Fruit fly (Drosophila melanogaster) whole organism, prepupa: ENCODE data around the gene CG4733.

Experiments used
- Blimp-1 ChIP-seq: fragments of 200-800 bp; sonication (Bioruptor generic); optimal IDR thresholded peaks from 3 replicates; lab custom pipeline; 2017; ENCODE audit warnings: missing biosample characterization, missing genetic modification characterization, mild to moderate bottlenecking, moderate library complexity, missing genetic modification reagents
- CG10631 ChIP-seq: fragments of 200-800 bp; sonication (Bioruptor generic); optimal IDR thresholded peaks from 2 replicates; lab custom pipeline; 2016; ENCODE audit warnings: missing biosample characterization, missing genetic modification characterization
- CG10669 ChIP-seq: fragments of 200-800 bp; sonication (Bioruptor generic); optimal IDR thresholded peaks from 3 replicates; lab custom pipeline; 2018; ENCODE audit warnings: missing biosample characterization, mild to moderate bottlenecking, missing genetic modification characterization, moderate library complexity
- CG11294 ChIP-seq: fragments of 200-800 bp; sonication (Bioruptor generic); IDR thresholded peaks from 2 replicates; pipeline ENCODE4 v1.3.6; 2022; ENCODE audit warnings: missing biosample characterization, missing genetic modification characterization
- CG11762 ChIP-seq: fragments of 200-800 bp; sonication (Bioruptor generic); optimal IDR thresholded peaks from 3 replicates; lab custom pipeline; 2016; ENCODE audit warnings: missing biosample characterization, missing genetic modification characterization; ENCODE audit not compliant: insufficient read depth
- CG11902 ChIP-seq: fragments of 200-800 bp; sonication (Bioruptor generic); optimal IDR thresholded peaks from 3 replicates; lab custom pipeline; 2016; ENCODE audit warnings: missing biosample characterization, missing genetic modification characterization
- CG15336 ChIP-seq: fragments of 200-800 bp; sonication (Bioruptor generic); IDR thresholded peaks from 2 replicates; pipeline ENCODE4 v1.3.6; 2022; ENCODE audit warnings: missing biosample characterization, missing genetic modification characterization
- CG1621 ChIP-seq: fragments of 200-800 bp; sonication (Bioruptor generic); optimal IDR thresholded peaks from 3 replicates; lab custom pipeline; 2018; ENCODE audit warnings: missing biosample characterization, mild to moderate bottlenecking, missing genetic modification characterization
- CG16779 ChIP-seq: fragments of 200-800 bp; sonication (Bioruptor generic); optimal IDR thresholded peaks from 3 replicates; lab custom pipeline; 2017; ENCODE audit warnings: missing biosample characterization, mild to moderate bottlenecking, missing genetic modification characterization
- CG32006 ChIP-seq: fragments of 200-800 bp; sonication (Bioruptor generic); optimal IDR thresholded peaks from 3 replicates; lab custom pipeline; 2017; ENCODE audit warnings: missing biosample characterization, mild to moderate bottlenecking, missing genetic modification characterization
- CG34406 ChIP-seq: fragments of 200-800 bp; sonication (Bioruptor generic); optimal IDR thresholded peaks from 3 replicates; lab custom pipeline; 2016; ENCODE audit warnings: missing biosample characterization, missing genetic modification characterization
- CG3919 ChIP-seq: fragments of 200-800 bp; sonication (Bioruptor generic); optimal IDR thresholded peaks from 3 replicates; lab custom pipeline; 2016; ENCODE audit warnings: missing biosample characterization, missing genetic modification characterization
- CG6163 ChIP-seq: fragments of 200-800 bp; sonication (Bioruptor generic); IDR thresholded peaks from 3 replicates; pipeline ENCODE4 v1.3.6; 2022; ENCODE audit warnings: missing biosample characterization, missing genetic modification characterization
- CG6276 ChIP-seq: fragments of 200-800 bp; sonication (Bioruptor generic); optimal IDR thresholded peaks from 2 replicates; lab custom pipeline; 2017; ENCODE audit warnings: missing biosample characterization, mild to moderate bottlenecking, missing genetic modification characterization
- CG6792 ChIP-seq: fragments of 200-800 bp; sonication (Bioruptor generic); optimal IDR thresholded peaks from 3 replicates; lab custom pipeline; 2016; ENCODE audit warnings: missing biosample characterization, missing genetic modification characterization
- CG6808 ChIP-seq: fragments of 200-800 bp; sonication (Bioruptor generic); optimal IDR thresholded peaks from 3 replicates; lab custom pipeline; 2017; ENCODE audit warnings: missing biosample characterization, missing genetic modification characterization, mild to moderate bottlenecking, moderate library complexity, missing genetic modification reagents
- CG7368 ChIP-seq: fragments of 200-800 bp; sonication (Bioruptor generic); optimal IDR thresholded peaks from 3 replicates; lab custom pipeline; 2016; ENCODE audit warnings: missing biosample characterization, missing genetic modification characterization
- CG8119 ChIP-seq: fragments of 200-800 bp; sonication (Bioruptor generic); IDR thresholded peaks from 3 replicates; pipeline ENCODE4 v1.3.6; 2022; ENCODE audit warnings: missing biosample characterization, missing genetic modification characterization
- CG8319 ChIP-seq: fragments of 200-800 bp; sonication (Bioruptor generic); optimal IDR thresholded peaks from 3 replicates; lab custom pipeline; 2016; ENCODE audit warnings: missing biosample characterization, missing genetic modification characterization
- CG9139 ChIP-seq: fragments of 200-800 bp; sonication (Bioruptor generic); optimal IDR thresholded peaks from 3 replicates; lab custom pipeline; 2017; ENCODE audit warnings: missing biosample characterization, mild to moderate bottlenecking, missing genetic modification characterization
- Eip78C ChIP-seq: fragments of 200-800 bp; sonication (Bioruptor generic); peaks from one replicate; lab custom pipeline; 2016; ENCODE audit warnings: missing biosample characterization, missing genetic modification characterization
- Eip93F ChIP-seq: fragments of 200-800 bp; sonication (Bioruptor generic); optimal IDR thresholded peaks from 2 replicates; lab custom pipeline; 2016; ENCODE audit warnings: missing biosample characterization, mild to moderate bottlenecking, missing genetic modification characterization
- Ets21C ChIP-seq: fragments of 200-800 bp; sonication (Bioruptor generic); optimal IDR thresholded peaks from 3 replicates; lab custom pipeline; 2016; ENCODE audit warnings: missing biosample characterization, missing genetic modification characterization
- Hr38 ChIP-seq: sonication (Bioruptor generic); optimal IDR thresholded peaks from 2 replicates; lab custom pipeline; 2016; ENCODE audit warnings: missing biosample characterization, missing genetic modification characterization
- Hr39 ChIP-seq: fragments of 200-800 bp; sonication (Bioruptor generic); optimal IDR thresholded peaks from 2 replicates; lab custom pipeline; 2016; ENCODE audit warnings: missing biosample characterization, missing genetic modification characterization
- Hr4 ChIP-seq: fragments of 200-800 bp; sonication (Bioruptor generic); optimal IDR thresholded peaks from 3 replicates; lab custom pipeline; 2016; ENCODE audit warnings: missing biosample characterization, missing genetic modification characterization
- Met ChIP-seq: fragments of 200-800 bp; sonication (Bioruptor generic); optimal IDR thresholded peaks from 3 replicates; lab custom pipeline; 2016; ENCODE audit warnings: missing biosample characterization, missing genetic modification characterization
- OdsH ChIP-seq: fragments of 200-800 bp; sonication (Bioruptor generic); optimal IDR thresholded peaks from 3 replicates; lab custom pipeline; 2016; ENCODE audit warnings: missing biosample characterization, missing genetic modification characterization
- Smox ChIP-seq: fragments of 200-800 bp; sonication (Bioruptor generic); optimal IDR thresholded peaks from 3 replicates; lab custom pipeline; 2016; ENCODE audit warnings: missing biosample characterization, missing genetic modification characterization
- Sox14 ChIP-seq: fragments of 200-800 bp; sonication (Bioruptor generic); optimal IDR thresholded peaks from 3 replicates; lab custom pipeline; 2016; ENCODE audit warnings: missing biosample characterization, missing genetic modification characterization
- Sox15 ChIP-seq: fragments of 200-800 bp; sonication (Bioruptor generic); optimal IDR thresholded peaks from 3 replicates; lab custom pipeline; 2016; ENCODE audit warnings: missing biosample characterization, missing genetic modification characterization
- achi ChIP-seq: fragments of 200-800 bp; sonication (Bioruptor generic); optimal IDR thresholded peaks from 3 replicates; lab custom pipeline; 2016; ENCODE audit warnings: missing biosample characterization, missing genetic modification characterization
- acj6 ChIP-seq: fragments of 200-800 bp; sonication (Bioruptor generic); optimal IDR thresholded peaks from 3 replicates; lab custom pipeline; 2016; ENCODE audit warnings: missing biosample characterization, missing genetic modification characterization
- cyc ChIP-seq: fragments of 200-800 bp; sonication (Bioruptor generic); optimal IDR thresholded peaks from 3 replicates; lab custom pipeline; 2016; ENCODE audit warnings: missing biosample characterization, missing genetic modification characterization
- dac ChIP-seq: fragments of 200-800 bp; sonication (Bioruptor generic); optimal IDR thresholded peaks from 2 replicates; lab custom pipeline; 2017; ENCODE audit warnings: missing biosample characterization, mild to moderate bottlenecking, missing genetic modification characterization
- eg ChIP-seq: fragments of 200-800 bp; sonication (Bioruptor generic); IDR thresholded peaks from 3 replicates; pipeline ENCODE4 v1.3.6; 2022; ENCODE audit warnings: missing biosample characterization, missing genetic modification characterization
- esn ChIP-seq: fragments of 200-800 bp; sonication (Bioruptor generic); optimal IDR thresholded peaks from 2 replicates; lab custom pipeline; 2016; ENCODE audit warnings: missing biosample characterization, mild to moderate bottlenecking, missing genetic modification characterization, moderate library complexity
- fd59A ChIP-seq: fragments of 200-800 bp; sonication (Bioruptor generic); optimal IDR thresholded peaks from 2 replicates; lab custom pipeline; 2017; ENCODE audit warnings: missing biosample characterization, mild to moderate bottlenecking, missing genetic modification characterization, missing genetic modification reagents
- fd85E ChIP-seq: fragments of 200-800 bp; sonication (Bioruptor generic); optimal IDR thresholded peaks from 3 replicates; lab custom pipeline; 2016; ENCODE audit warnings: missing biosample characterization, missing genetic modification characterization
- fkh ChIP-seq: fragments of 200-800 bp; sonication (Bioruptor generic); optimal IDR thresholded peaks from 3 replicates; lab custom pipeline; 2017; ENCODE audit warnings: missing biosample characterization, mild to moderate bottlenecking, missing genetic modification characterization, moderate library complexity
- lz ChIP-seq: fragments of 200-800 bp; sonication (Bioruptor generic); optimal IDR thresholded peaks from 3 replicates; lab custom pipeline; 2016; ENCODE audit warnings: missing biosample characterization, missing genetic modification characterization
- net ChIP-seq: fragments of 200-800 bp; sonication (Bioruptor generic); optimal IDR thresholded peaks from 3 replicates; lab custom pipeline; 2016; ENCODE audit warnings: missing biosample characterization, missing genetic modification characterization
- pdm3 ChIP-seq: fragments of 200-800 bp; sonication (Bioruptor generic); optimal IDR thresholded peaks from 3 replicates; lab custom pipeline; 2016; ENCODE audit warnings: missing biosample characterization, missing genetic modification characterization
- salr ChIP-seq, 2 experiments: fragments of 200-800 bp; sonication (Bioruptor generic); optimal IDR thresholded peaks; 3 replicates each; lab custom pipeline; 2016 to 2018; ENCODE audit warnings: missing biosample characterization in 2 of 2, missing genetic modification characterization in 2 of 2, mild to moderate bottlenecking in 1 of 2
- spab ChIP-seq: fragments of 200-800 bp; sonication (Bioruptor generic); optimal IDR thresholded peaks from 2 replicates; lab custom pipeline; 2017; ENCODE audit warnings: missing biosample characterization, mild to moderate bottlenecking, missing genetic modification characterization, missing genetic modification reagents
- ss ChIP-seq, 2 experiments: fragments of 200-800 bp; sonication (Bioruptor generic); optimal IDR thresholded peaks; 2 replicates in 1 of 2; 3 replicates in 1 of 2; lab custom pipeline; 2017 to 2018; ENCODE audit warnings: mild to moderate bottlenecking in 2 of 2, missing biosample characterization in 2 of 2, missing genetic modification characterization in 2 of 2, moderate library complexity in 1 of 2
- svp ChIP-seq: fragments of 200-800 bp; sonication (Bioruptor generic); peaks from one replicate; lab custom pipeline; 2016; ENCODE audit warnings: missing biosample characterization, missing genetic modification characterization

CG4733 gene

DNA sequence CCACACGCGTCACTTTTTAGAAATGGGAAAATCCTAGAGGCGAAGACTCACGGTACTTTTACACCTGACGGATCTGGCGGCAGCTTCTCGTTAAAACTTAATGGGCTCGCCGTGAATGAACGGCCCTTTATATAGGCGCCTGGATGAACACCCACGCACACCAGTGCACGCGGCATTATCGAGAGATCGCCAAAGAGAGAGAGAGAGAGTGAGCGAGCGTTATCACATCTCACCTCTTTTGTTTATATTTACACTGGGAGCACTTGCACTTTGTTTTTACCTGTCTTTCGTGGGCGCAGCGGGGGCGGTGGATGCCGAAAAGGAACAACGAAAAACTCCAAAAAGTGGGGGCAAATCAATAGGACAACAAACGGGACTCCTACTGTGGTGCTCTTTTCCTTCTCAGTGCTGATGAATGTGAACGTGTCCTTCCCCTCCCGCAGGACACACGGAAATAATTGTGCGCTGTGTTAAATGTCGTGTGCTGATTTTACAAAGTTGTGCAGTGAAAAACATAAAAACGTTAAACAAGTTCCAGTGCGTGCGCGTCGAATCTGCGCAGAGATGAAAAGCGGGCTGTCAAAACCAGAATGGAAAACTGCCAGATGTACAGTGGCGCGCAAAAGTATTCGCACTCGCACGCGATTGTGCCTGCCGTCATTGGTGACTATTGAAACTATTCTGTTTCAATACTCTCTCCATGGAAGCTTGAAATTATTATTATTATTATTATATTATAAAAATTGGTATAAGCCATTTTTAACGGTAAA is 15.2 kb upstream of the CG4733 start, which contains the start of gene Mrp5 (continued):
- TF ChIP-seq CG6276 (GFP tag; lab: Kevin White, UChicago), result peak; percentile 18
- TF ChIP-seq CG11294 (GFP tag; lab: Robert Waterston, UW), result no peak
- TF ChIP-seq Blimp-1, result no peak
- no peak for TF ChIP-seq Smox
- no peak for TF ChIP-seq Hr38
- peak; percentile 43 for TF ChIP-seq esn
- TF ChIP-seq Met (GFP tag; lab: Kevin White, UChicago), result peak; percentile 6
- TF ChIP-seq CG7368 (GFP tag; lab: Kevin White, UChicago), result no peak
- TF ChIP-seq CG32006 (GFP tag; lab: Kevin White, UChicago), result no peak
- TF ChIP-seq eg, result peak; percentile 48; the same call in 2 of the 3 replicates
- peak in 1 of 2 experiments; percentile 53 for TF ChIP-seq salr (GFP tag; optimal IDR thresholded peaks at IDR 0.05; lab: Kevin White, UChicago)
- TF ChIP-seq acj6 (GFP tag; lab: Kevin White, UChicago), result peak; percentile 26
- peak; percentile 36 for TF ChIP-seq net (GFP tag; lab: Kevin White, UChicago)
- no peak for TF ChIP-seq dac (GFP tag; lab: Kevin White, UChicago)
- TF ChIP-seq Ets21C (GFP tag; lab: Kevin White, UChicago), result no peak
- no peak for TF ChIP-seq svp (GFP tag; lab: Kevin White, UChicago)
- TF ChIP-seq Eip78C (GFP tag; lab: Kevin White, UChicago), result peak; percentile 72
- TF ChIP-seq cyc, result peak; percentile 26
- TF ChIP-seq fd59A (GFP tag; lab: Kevin White, UChicago), result no peak
- TF ChIP-seq CG34406 (GFP tag; lab: Kevin White, UChicago), result peak; percentile 32
- TF ChIP-seq fd85E (GFP tag; lab: Kevin White, UChicago), result no peak
- TF ChIP-seq lz, result peak; percentile 23
- TF ChIP-seq OdsH (GFP tag; lab: Kevin White, UChicago), result peak; percentile 53
- TF ChIP-seq CG6792 (GFP tag; lab: Kevin White, UChicago), result peak; percentile 27
- TF ChIP-seq ss (GFP tag; optimal IDR thresholded peaks at IDR 0.05; lab: Kevin White, UChicago), result peak; percentile 42 to 71
- TF ChIP-seq CG10631 (GFP tag; lab: Kevin White, UChicago), result no peak
- TF ChIP-seq, all 60 proteins: peak for 38

DNA sequence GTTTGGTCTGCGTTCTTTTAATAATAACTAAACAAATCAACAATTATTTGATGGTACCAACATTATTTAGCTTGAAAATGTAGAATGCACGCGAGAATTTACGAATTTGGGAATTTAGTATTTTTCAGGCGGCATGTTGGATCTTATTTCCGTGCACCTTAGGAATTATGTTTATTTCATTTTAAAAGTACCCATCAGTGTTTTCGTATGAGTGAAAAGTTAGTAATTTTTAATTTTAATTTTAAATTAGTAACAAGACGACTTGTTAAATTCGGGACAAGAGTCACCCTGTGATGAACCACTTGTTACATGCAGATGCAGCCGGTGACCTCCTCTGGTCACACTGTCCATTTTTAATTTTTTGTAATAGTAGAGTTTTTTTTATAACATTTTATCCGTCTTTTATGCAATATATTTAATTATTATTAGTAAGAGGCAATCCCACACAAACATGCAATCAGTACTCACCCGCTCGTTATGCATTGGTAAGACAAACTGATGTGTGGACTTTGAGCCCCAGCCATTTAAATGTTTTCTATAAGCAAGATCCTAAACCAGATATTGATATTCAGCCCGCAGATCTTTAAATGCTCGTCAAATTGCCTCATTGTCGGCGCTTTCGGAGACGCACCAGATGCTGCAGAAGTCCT is 12.9 kb upstream of the CG4733 start, which contains the start of the genes CG17186 and Arc42:
CG17186 (minus strand) TSS at position 88 of the 650 bp plus-strand sequence.
Arc42 (plus strand) TSS at position 311 of the 650 bp plus-strand sequence.
- TF ChIP-seq net (GFP tag; lab: Kevin White, UChicago) (peak; percentile 3), acj6 (GFP tag; lab: Kevin White, UChicago) (peak; percentile 19), CG6808 (GFP tag; lab: Kevin White, UChicago) (peak; percentile 79), CG1621 (tag; lab: Kevin White, UChicago) (peak; percentile 10), CG6163 (GFP tag; lab: Robert Waterston, UW) (no peak), CG3919 (GFP tag; lab: Kevin White, UChicago) (peak; percentile 17), Hr39 (GFP tag; lab: Kevin White, UChicago) (peak; percentile 6), Eip78C (GFP tag; lab: Kevin White, UChicago) (peak; percentile 72), pdm3 (GFP tag; lab: Kevin White, UChicago) (no peak), CG16779 (peak; percentile 62), CG6276 (GFP tag; lab: Kevin White, UChicago) (peak; percentile 78), CG9139 (GFP tag; lab: Kevin White, UChicago) (peak; percentile 84), CG8119 (GFP tag; lab: Robert Waterston, UW) (no peak), achi (GFP tag; lab: Kevin White, UChicago) (peak; percentile 2), CG11902 (no peak), Smox (peak; percentile 33), CG15336 (GFP tag; lab: Robert Waterston, UW) (0 out of 2 replicates have a peak, but pooled peaks have one; percentile 15), CG7368 (GFP tag; lab: Kevin White, UChicago) (no peak), fkh (GFP tag; lab: Kevin White, UChicago) (peak; percentile 43), CG10669 (GFP tag; lab: Kevin White, UChicago) (peak; percentile 26), Sox14 (peak; percentile 28), Hr4 (peak; percentile 15), Sox15 (GFP tag; lab: Kevin White, UChicago) (no peak), Ets21C (GFP tag; lab: Kevin White, UChicago) (no peak), Blimp-1 (no peak), CG8319 (GFP tag; lab: Kevin White, UChicago) (peak; percentile 30), CG11762 (GFP tag; lab: Kevin White, UChicago) (no peak), Eip93F (no peak), spab (GFP tag; lab: Kevin White, UChicago) (peak; percentile 43), eg (peak; percentile 41; the same call in 1 of the 3 replicates), fd59A (GFP tag; lab: Kevin White, UChicago) (no peak), Hr38 (no peak)
